Worm (Caenorhabditis elegans): ENCODE data around the gene F12A10.8.

Gene F12A10.8

DNA sequence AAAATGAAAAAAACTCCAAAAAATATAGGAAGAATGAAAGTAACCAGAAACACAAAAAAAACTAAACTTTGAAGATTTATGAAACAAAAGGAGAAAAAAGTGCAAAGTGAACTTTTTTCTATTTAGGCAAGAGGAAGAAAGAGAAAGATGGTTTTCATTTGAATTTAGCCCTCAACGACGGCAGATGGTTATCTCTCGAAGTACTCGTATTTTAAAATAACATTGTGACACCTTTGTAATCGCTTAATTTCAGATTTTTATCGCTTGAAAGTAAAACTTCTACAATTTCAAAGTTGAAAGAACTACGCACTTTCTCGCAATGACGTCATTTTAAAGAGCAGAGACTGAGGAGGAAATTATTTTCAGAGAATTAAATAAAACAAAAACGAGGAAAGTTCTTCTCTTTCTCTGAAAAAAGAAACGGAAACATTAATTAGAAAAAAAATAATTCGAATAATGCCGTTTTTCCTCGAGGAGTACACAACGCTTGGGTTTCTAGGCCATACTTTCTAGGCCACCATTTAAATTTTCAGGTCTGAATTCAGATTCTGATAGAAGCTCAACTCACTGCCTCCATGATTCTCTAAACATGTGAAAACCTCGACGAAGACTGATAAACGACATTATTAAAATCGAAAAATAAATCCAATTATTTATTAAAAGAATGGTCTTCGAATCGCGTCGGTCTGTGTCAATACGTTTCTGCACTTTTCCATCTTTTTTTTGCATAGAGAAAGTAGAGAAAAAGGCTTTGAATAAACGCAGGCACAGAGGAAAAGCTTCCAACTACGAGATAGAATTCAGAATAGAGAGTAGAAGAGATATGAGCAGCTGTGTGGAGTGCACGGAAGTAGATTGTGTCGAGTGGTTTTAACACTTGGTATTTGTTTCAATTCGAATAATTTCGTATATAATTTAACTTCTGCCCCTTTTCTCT lies 10.8 kb upstream of the F12A10.8 start (continued):
- peak in 1 of 2 experiments; percentile 56 for TF ChIP-seq lsy-2 (tag; optimal IDR thresholded peaks at IDR 0.05)
- no peak for TF ChIP-seq peb-1 (tag; optimal IDR thresholded peaks at IDR 0.05)
- no peak for TF ChIP-seq ceh-16 (tag; optimal IDR thresholded peaks at IDR 0.05)

DNA sequence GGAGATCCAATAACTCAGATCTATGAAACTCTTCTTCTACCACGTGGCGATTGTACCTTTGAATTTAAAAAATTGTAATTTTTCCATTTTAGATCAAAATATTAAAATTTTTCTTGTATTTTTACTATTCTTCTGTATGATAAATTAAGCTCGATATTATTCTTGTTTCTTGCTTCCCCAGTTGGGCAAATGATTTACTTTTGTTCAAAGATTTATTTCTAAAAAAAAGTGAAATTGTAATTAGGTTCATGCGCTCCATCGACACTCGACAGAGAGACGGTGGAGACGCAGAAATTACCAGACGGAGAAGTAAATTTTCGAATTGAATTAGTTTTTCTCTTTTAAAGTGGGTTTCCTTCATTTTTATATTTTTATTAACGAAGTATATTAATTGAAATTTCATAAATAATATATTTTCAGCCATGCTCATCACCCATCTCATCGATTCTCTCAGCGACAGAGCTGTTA lies 5.0 kb upstream of the F12A10.8 start, which contains the start of gene npp-24:
TSS of gene npp-24 (plus strand) at position 51 of the 468 bp plus-strand sequence.
- TF ChIP-seq unc-62 (GFP tag; optimal IDR thresholded peaks at IDR 0.05) (no peak), snpc-4 (tag; optimal IDR thresholded peaks at IDR 0.05) (no peak), ztf-11 (tag; optimal IDR thresholded peaks at IDR 0.05) (no peak), zag-1 (tag; optimal IDR thresholded peaks at IDR 0.05) (no peak), lsy-2 (tag; optimal IDR thresholded peaks at IDR 0.05) (peak in 1 of 2 experiments; percentile 38), blmp-1 (tag; optimal IDR thresholded peaks at IDR 0.05; ENCODE audit: insufficient read depth) (peak; percentile 49), nhr-25 (tag; optimal IDR thresholded peaks at IDR 0.05) (no peak), nhr-6 (tag; optimal IDR thresholded peaks at IDR 0.05) (no peak), C34F6.9 (tag; optimal IDR thresholded peaks at IDR 0.05) (peak; percentile 10), nhr-11 (tag; optimal IDR thresholded peaks at IDR 0.05) (no peak), sem-4 (tag; optimal IDR thresholded peaks at IDR 0.05) (no peak), ztf-4 (tag; optimal IDR thresholded peaks at IDR 0.05) (no peak), nhr-237 (tag; optimal IDR thresholded peaks at IDR 0.05) (no peak), unc-55 (GFP tag; optimal IDR thresholded peaks at IDR 0.05) (peak; percentile 13), sma-9 (GFP tag; optimal IDR thresholded peaks at IDR 0.05) (no peak), sma-9 (tag; optimal IDR thresholded peaks at IDR 0.05) (no peak)

DNA sequence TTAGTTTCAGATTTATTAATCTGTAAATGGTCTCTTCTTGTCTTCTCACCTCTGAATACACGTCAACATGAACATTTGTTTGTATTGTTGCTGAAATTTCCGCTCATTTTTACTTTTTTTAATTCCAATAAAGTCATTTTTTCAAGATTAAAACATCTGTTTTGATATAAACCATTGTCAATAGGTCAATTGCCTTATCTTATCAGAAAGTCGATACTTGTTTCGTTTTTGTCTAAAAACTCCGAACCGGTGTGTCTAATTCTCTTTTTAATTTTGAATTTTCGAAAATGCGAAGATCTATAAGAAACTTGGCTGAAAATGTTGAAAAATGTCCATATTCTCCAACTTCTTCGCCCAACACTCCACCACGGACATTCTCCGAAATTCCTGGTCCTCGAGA lies 2.9 kb upstream of the F12A10.8 start, which contains the start of gene cyp-44A1:
TSS of gene cyp-44A1 (plus strand) at position 285 of the 400 bp plus-strand sequence.
- no peak for TF ChIP-seq nhr-12 (tag; optimal IDR thresholded peaks at IDR 0.05)
- peak; percentile 2 for TF ChIP-seq fos-1 (tag; optimal IDR thresholded peaks at IDR 0.05)

DNA sequence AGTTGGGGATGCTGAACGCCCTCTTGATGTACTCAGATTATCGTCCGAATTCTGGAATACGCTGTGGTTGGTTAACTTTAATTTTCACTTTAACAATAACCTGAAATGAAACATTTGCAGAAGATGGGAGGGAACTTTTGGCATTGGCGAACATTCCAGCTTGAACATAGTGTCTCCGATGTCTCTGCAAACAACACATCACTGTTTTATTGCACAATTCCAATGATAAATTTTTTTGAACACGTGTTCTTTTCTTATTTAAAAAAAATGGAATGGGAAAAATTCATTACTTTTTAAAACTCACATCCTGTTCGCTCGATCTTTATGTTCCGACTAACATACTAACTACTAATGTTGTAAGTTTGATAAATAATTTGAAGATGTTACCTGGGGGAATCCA lies 394 bp downstream of the F12A10.8 start, which contains the start of gene fzy-1:
TSS of gene fzy-1 (plus strand) at position 301 of the 400 bp plus-strand sequence.
- TF ChIP-seq lin-13 (GFP tag; optimal IDR thresholded peaks at IDR 0.05) (no peak), fos-1 (tag; optimal IDR thresholded peaks at IDR 0.05) (no peak), nhr-23 (tag; optimal IDR thresholded peaks at IDR 0.05) (no peak), zag-1 (tag; optimal IDR thresholded peaks at IDR 0.05) (no peak), egl-27 (tag; optimal IDR thresholded peaks at IDR 0.05) (no peak), lin-11 (tag; optimal IDR thresholded peaks at IDR 0.05) (no peak), mbf-1 (tag; optimal IDR thresholded peaks at IDR 0.05) (no peak), lin-39 (tag; optimal IDR thresholded peaks at IDR 0.05) (no peak), crh-2 (tag; optimal IDR thresholded peaks at IDR 0.05) (no peak), nhr-12 (tag; optimal IDR thresholded peaks at IDR 0.05) (no peak), unc-39 (tag; optimal IDR thresholded peaks at IDR 0.05) (no peak), ZK546.5 (tag; optimal IDR thresholded peaks at IDR 0.05) (no peak)

DNA sequence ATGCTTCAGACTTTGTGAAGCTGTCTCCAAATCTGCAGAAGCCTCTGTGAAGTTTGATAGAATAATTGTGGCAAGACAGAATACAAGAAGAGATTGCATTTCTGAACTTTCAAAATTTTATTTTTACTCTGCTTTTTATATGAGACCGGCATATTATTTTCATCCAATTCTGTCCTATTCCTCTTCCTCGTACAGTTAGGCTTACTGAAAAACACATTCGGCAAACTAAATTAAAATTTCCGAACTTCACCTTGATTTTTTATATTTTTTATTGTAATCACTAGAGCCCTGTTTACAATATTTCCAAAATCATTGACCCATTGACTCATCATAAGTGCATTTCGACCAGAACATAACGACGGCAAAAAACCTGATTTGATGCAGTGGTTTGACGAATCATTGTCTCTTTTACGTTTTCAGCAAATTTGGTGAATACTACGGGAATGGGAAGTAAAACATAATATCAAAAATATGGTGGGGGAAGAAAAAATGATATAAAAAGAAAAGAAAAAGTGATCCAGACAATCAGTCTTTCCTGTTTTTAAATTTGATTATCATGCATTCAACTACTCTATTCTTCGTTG lies 2.6 kb downstream of the F12A10.8 start, which contains the start of the genes suex-1 and F12A10.9:
TSS of gene suex-1 (minus strand) at position 101 of the 584 bp plus-strand sequence.
TSS of gene F12A10.9 (plus strand) at position 534 of the 584 bp plus-strand sequence.
- TF ChIP-seq elt-3 (tag; optimal IDR thresholded peaks at IDR 0.05) (no peak), sma-9 (GFP tag; optimal IDR thresholded peaks at IDR 0.05) (no peak), sma-9 (tag; optimal IDR thresholded peaks at IDR 0.05) (no peak), nhr-23 (tag; optimal IDR thresholded peaks at IDR 0.05) (no peak), mbf-1 (tag; optimal IDR thresholded peaks at IDR 0.05) (no peak), nhr-77 (tag; optimal IDR thresholded peaks at IDR 0.05) (no peak), lin-13 (GFP tag; optimal IDR thresholded peaks at IDR 0.05) (no peak), mab-5 (tag; optimal IDR thresholded peaks at IDR 0.05) (no peak), nhr-11 (tag; optimal IDR thresholded peaks at IDR 0.05) (no peak), unc-62 (GFP tag; optimal IDR thresholded peaks at IDR 0.05) (no peak), ceh-16 (tag; optimal IDR thresholded peaks at IDR 0.05) (no peak), F13H6.1 (tag; optimal IDR thresholded peaks at IDR 0.05) (no peak), C34F6.9 (tag; optimal IDR thresholded peaks at IDR 0.05) (no peak), ztf-11 (tag; optimal IDR thresholded peaks at IDR 0.05) (no peak), lin-11 (tag; optimal IDR thresholded peaks at IDR 0.05) (no peak), nhr-21 (tag; optimal IDR thresholded peaks at IDR 0.05) (no peak), sma-3 (GFP tag; optimal IDR thresholded peaks at IDR 0.05) (no peak), nhr-6 (tag; optimal IDR thresholded peaks at IDR 0.05) (no peak)
